Worm (Caenorhabditis elegans) whole organism, midembryonic: ENCODE measurements around the gene spe-44.

Experiments
- cog-1 ChIP-seq: sonication (generic microtip); optimal IDR thresholded peaks from 2 replicates; lab custom pipeline; 2016; ENCODE audit warnings: missing genetic modification characterization, missing compliant biosample characterization
- ref-1 ChIP-seq: fragments of 200-800 bp; sonication (Bioruptor generic); conservative IDR thresholded peaks from 2 replicates; pipeline ENCODE4 v1.3.6; 2022; ENCODE audit warnings: missing genetic modification reagents, missing genetic modification characterization, missing compliant biosample characterization

ce11 chrIV:12498238-12498637 is 44.2 kb upstream of the spe-44 start, which contains the start of gene sru-19:
- TF ChIP-seq ref-1 (GFP tag; lab: Robert Waterston, UW) (no peak), cog-1 (tag; lab: Kevin White, UChicago) (no peak)
